Fruit fly (Drosophila melanogaster) whole organism, adult: ENCODE measurements around the gene CG1307.

Source experiments
- CG7045 ChIP-seq: fragments of 200-800 bp; sonication (Bioruptor generic); optimal IDR thresholded peaks from 2 replicates; lab custom pipeline; 2017; ENCODE audit warnings: missing biosample characterization, mild to moderate bottlenecking, missing genetic modification characterization
- Hr96 ChIP-seq: fragments of 200-800 bp; sonication (Bioruptor generic); optimal IDR thresholded peaks from 2 replicates; lab custom pipeline; 2016; ENCODE audit warnings: missing biosample characterization, missing genetic modification characterization

DNA sequence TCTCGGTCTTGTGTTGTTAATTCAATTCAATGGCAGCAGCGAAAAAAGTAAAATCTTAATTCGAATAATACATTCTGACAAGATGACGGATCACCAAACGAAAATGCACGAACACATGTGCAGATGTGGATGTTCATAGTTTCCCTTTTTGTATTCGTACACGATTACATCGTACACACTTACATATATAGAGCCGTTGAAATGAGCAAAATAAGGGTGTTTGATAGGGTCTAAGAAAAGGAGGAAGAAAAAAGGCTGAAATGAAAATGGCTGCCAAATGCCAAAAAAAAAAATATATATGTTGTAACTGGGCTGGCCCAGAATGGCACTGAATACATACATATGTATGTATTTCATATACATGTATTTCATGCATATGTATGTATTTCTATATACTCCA, 11.0 kb upstream of the CG1307 start:
- TF ChIP-seq CG7045 (GFP tag; lab: Kevin White, UChicago), result no peak
- no peak for TF ChIP-seq Hr96
